Worm (Caenorhabditis elegans): ENCODE measurements around the gene ifa-4.

Gene ifa-4

ce11 chrX:4915879-4916278 is at the start of gene ifa-4:
TSS of gene ifa-4 (minus strand) at chrX:4915979.
- TF ChIP-seq hmg-4 (GFP tag; optimal IDR thresholded peaks at IDR 0.05) (no peak), sea-1 (GFP tag; conservative IDR thresholded peaks at IDR 0.05) (no peak), F13C5.2 (tag; optimal IDR thresholded peaks at IDR 0.05) (no peak), ceh-13 (GFP tag; optimal IDR thresholded peaks at IDR 0.05) (no peak), aly-1 (tag; optimal IDR thresholded peaks at IDR 0.05) (no peak), B0310.2 (tag; optimal IDR thresholded peaks at IDR 0.05) (no peak), pes-1 (GFP tag; IDR thresholded peaks at IDR 0.05) (no peak), tra-4 (tag; optimal IDR thresholded peaks at IDR 0.05) (no peak), scrt-1 (GFP tag; IDR thresholded peaks at IDR 0.05) (no peak)

- TF ChIP-seq B0310.2 (tag; optimal IDR thresholded peaks at IDR 0.05) (no peak), aly-1 (tag; optimal IDR thresholded peaks at IDR 0.05) (no peak), ets-7 (tag; optimal IDR thresholded peaks at IDR 0.05) (no peak), flt-1 (GFP tag; IDR thresholded peaks at IDR 0.05) (no peak), ceh-13 (GFP tag; optimal IDR thresholded peaks at IDR 0.05) (no peak), scrt-1 (GFP tag; IDR thresholded peaks at IDR 0.05) (0 out of 2 replicates have a peak, but pooled peaks have one; percentile 9), hmg-4 (GFP tag; optimal IDR thresholded peaks at IDR 0.05) (peak; percentile 22), F13C5.2 (tag; optimal IDR thresholded peaks at IDR 0.05) (no peak), tbx-11 (GFP tag; IDR thresholded peaks at IDR 0.05) (no peak), sea-1 (GFP tag; conservative IDR thresholded peaks at IDR 0.05) (peak; percentile 57; the same call in 1 of the 2 replicates), hnd-1 (tag; optimal IDR thresholded peaks at IDR 0.05) (no peak), tra-4 (tag; optimal IDR thresholded peaks at IDR 0.05) (no peak), ama-1 (optimal IDR thresholded peaks at IDR 0.05) (peak; percentile 13), tbx-37 (GFP tag; conservative IDR thresholded peaks at IDR 0.05) (no peak), ceh-36 (tag; optimal IDR thresholded peaks at IDR 0.05) (no peak), hmbx-1 (tag; optimal IDR thresholded peaks at IDR 0.05) (no peak), pes-1 (GFP tag; IDR thresholded peaks at IDR 0.05) (peak; percentile 34; the same call in 1 of the 2 replicates)
Measured at ce11 chrX:4961681-4962656, 46.2 kb upstream of the ifa-4 start.

- peak; percentile 81 for TF ChIP-seq B0310.2 (tag; optimal IDR thresholded peaks at IDR 0.05)
- TF ChIP-seq hmg-4 (GFP tag; optimal IDR thresholded peaks at IDR 0.05) = peak; percentile 4
- TF ChIP-seq ceh-36 (tag; optimal IDR thresholded peaks at IDR 0.05) = no peak
- TF ChIP-seq hnd-1 (tag; optimal IDR thresholded peaks at IDR 0.05) = no peak
- peak; percentile 69 for TF ChIP-seq pes-1 (GFP tag; IDR thresholded peaks at IDR 0.05)
- TF ChIP-seq sea-1 (GFP tag; conservative IDR thresholded peaks at IDR 0.05) = peak; percentile 31; the same call in 1 of the 2 replicates
- peak; percentile 75; the same call in 1 of the 2 replicates for TF ChIP-seq tbx-11 (GFP tag; IDR thresholded peaks at IDR 0.05)
- peak; percentile 74 for TF ChIP-seq scrt-1 (GFP tag; IDR thresholded peaks at IDR 0.05)
- no peak for TF ChIP-seq ets-7 (tag; optimal IDR thresholded peaks at IDR 0.05)
- peak; percentile 58; the same call in 1 of the 2 replicates for TF ChIP-seq flt-1 (GFP tag; IDR thresholded peaks at IDR 0.05)
- no peak for TF ChIP-seq ama-1 (optimal IDR thresholded peaks at IDR 0.05)
- TF ChIP-seq F13C5.2 (tag; optimal IDR thresholded peaks at IDR 0.05) = no peak
Measured at ce11 chrX:4960910-4961680, 45.3 kb upstream of the ifa-4 start.

ce11 chrX:4960422-4960821 is 44.6 kb upstream of the ifa-4 start, which contains the start of gene act-4:
TSS of gene act-4 (plus strand) at chrX:4960621.
- TF ChIP-seq tbx-11 (GFP tag; IDR thresholded peaks at IDR 0.05) (0 out of 2 replicates have a peak, but pooled peaks have one; percentile 17), B0310.2 (tag; optimal IDR thresholded peaks at IDR 0.05) (no peak), hmg-4 (GFP tag; optimal IDR thresholded peaks at IDR 0.05) (peak; percentile 23), ceh-13 (GFP tag; optimal IDR thresholded peaks at IDR 0.05) (no peak), scrt-1 (GFP tag; IDR thresholded peaks at IDR 0.05) (no peak), aly-1 (tag; optimal IDR thresholded peaks at IDR 0.05) (no peak), tbx-37 (GFP tag; conservative IDR thresholded peaks at IDR 0.05) (no peak), pes-1 (GFP tag; IDR thresholded peaks at IDR 0.05) (no peak), F13C5.2 (tag; optimal IDR thresholded peaks at IDR 0.05) (no peak), ceh-36 (tag; optimal IDR thresholded peaks at IDR 0.05) (no peak), flt-1 (GFP tag; IDR thresholded peaks at IDR 0.05) (no peak), sea-1 (GFP tag; conservative IDR thresholded peaks at IDR 0.05) (no peak), ets-7 (tag; optimal IDR thresholded peaks at IDR 0.05) (no peak), hmbx-1 (tag; optimal IDR thresholded peaks at IDR 0.05) (no peak)

- TF ChIP-seq ama-1 (optimal IDR thresholded peaks at IDR 0.05) (no peak), sea-1 (GFP tag; conservative IDR thresholded peaks at IDR 0.05) (0 out of 2 replicates have a peak, but pooled peaks have one; percentile 31), aly-1 (tag; optimal IDR thresholded peaks at IDR 0.05) (no peak)
Measured at ce11 chrX:4959440-4959839, 43.7 kb upstream of the ifa-4 start.

ce11 chrX:4958986-4959385 is 43.2 kb upstream of the ifa-4 start:
- TF ChIP-seq flt-1 (GFP tag; IDR thresholded peaks at IDR 0.05) (no peak), tbx-11 (GFP tag; IDR thresholded peaks at IDR 0.05) (no peak), tra-4 (tag; optimal IDR thresholded peaks at IDR 0.05) (no peak), sea-1 (GFP tag; conservative IDR thresholded peaks at IDR 0.05) (no peak), hmbx-1 (tag; optimal IDR thresholded peaks at IDR 0.05) (no peak), aly-1 (tag; optimal IDR thresholded peaks at IDR 0.05) (no peak), ceh-13 (GFP tag; optimal IDR thresholded peaks at IDR 0.05) (no peak)

- peak; percentile 1 for TF ChIP-seq hmg-4 (GFP tag; optimal IDR thresholded peaks at IDR 0.05)
- TF ChIP-seq tra-4 (tag; optimal IDR thresholded peaks at IDR 0.05) = no peak
Measured at ce11 chrX:4957259-4957658, 41.5 kb upstream of the ifa-4 start, which contains the start of gene M03F4.4. TSS of gene M03F4.4 (minus strand) at chrX:4957418.
